Worm (Caenorhabditis elegans) whole organism, L2 larva: ENCODE measurements around the gene R13H4.2.
A peak's percentile ranks its signal among the peaks of the same experiment; 100 is the strongest.

ENCODE experiments used
- C34F6.9 ChIP-seq: fragments of 150-350 bp; optimal IDR thresholded peaks from 2 replicates; lab custom pipeline; 2014; ENCODE audit warnings: missing biosample characterization, missing genetic modification characterization
- F13H6.1 ChIP-seq: sonication (generic microtip); optimal IDR thresholded peaks from 2 replicates; lab custom pipeline; 2016; ENCODE audit warnings: missing genetic modification characterization, missing compliant biosample characterization
- R02D3.7 ChIP-seq: fragments of 150-350 bp; optimal IDR thresholded peaks from 2 replicates; lab custom pipeline; 2014; ENCODE audit warnings: missing biosample characterization, missing genetic modification characterization
- Y55F3AM.14 ChIP-seq: fragments of 200-800 bp; sonication (Bioruptor generic); optimal IDR thresholded peaks from 2 replicates; lab custom pipeline; 2018; ENCODE audit warnings: mild to moderate bottlenecking, missing genetic modification characterization, missing compliant biosample characterization
- ZK546.5 ChIP-seq: sonication (generic microtip); optimal IDR thresholded peaks from 2 replicates; lab custom pipeline; 2017; ENCODE audit warnings: missing biosample characterization, missing genetic modification characterization
- alr-1 ChIP-seq: fragments of 150-350 bp; optimal IDR thresholded peaks from 2 replicates; lab custom pipeline; 2014; ENCODE audit warnings: missing biosample characterization, missing genetic modification characterization
- aly-2 ChIP-seq: fragments of 150-350 bp; optimal IDR thresholded peaks from 2 replicates; lab custom pipeline; 2014; ENCODE audit warnings: missing biosample characterization, missing genetic modification characterization
- ama-1 ChIP-seq: fragments of 150-350 bp; optimal IDR thresholded peaks from 2 replicates; lab custom pipeline; 2018; ENCODE audit warnings: inconsistent platforms
- blmp-1 ChIP-seq: sonication (generic microtip); optimal IDR thresholded peaks from 2 replicates; lab custom pipeline; 2017; ENCODE audit warnings: missing genetic modification characterization, mild to moderate bottlenecking, missing compliant biosample characterization, antibody characterized with exemption, moderate library complexity; ENCODE audit not compliant: insufficient read depth
- ceh-16 ChIP-seq: fragments of 150-350 bp; optimal IDR thresholded peaks from 2 replicates; lab custom pipeline; 2014; ENCODE audit warnings: missing biosample characterization, missing genetic modification characterization
- ceh-82 ChIP-seq: fragments of 150-350 bp; optimal IDR thresholded peaks from 2 replicates; lab custom pipeline; 2014; ENCODE audit warnings: missing biosample characterization, missing genetic modification characterization
- crh-2 ChIP-seq: sonication (generic microtip); optimal IDR thresholded peaks from 2 replicates; lab custom pipeline; 2017; ENCODE audit warnings: missing biosample characterization, missing genetic modification characterization
- elt-1 ChIP-seq: fragments of 150-350 bp; optimal IDR thresholded peaks from 2 replicates; lab custom pipeline; 2014; ENCODE audit warnings: missing biosample characterization, missing genetic modification characterization
- elt-3 ChIP-seq: sonication (generic microtip); optimal IDR thresholded peaks from 2 replicates; lab custom pipeline; 2017; ENCODE audit warnings: missing biosample characterization, missing genetic modification characterization
- fos-1 ChIP-seq: fragments of 150-350 bp; optimal IDR thresholded peaks from 2 replicates; lab custom pipeline; 2014; ENCODE audit warnings: missing biosample characterization, missing genetic modification characterization
- gmeb-1 ChIP-seq: fragments of 150-350 bp; optimal IDR thresholded peaks from 2 replicates; lab custom pipeline; 2014; ENCODE audit warnings: missing biosample characterization, missing genetic modification characterization
- lin-11 ChIP-seq: fragments of 150-350 bp; sonication (generic microtip); optimal IDR thresholded peaks from 2 replicates; lab custom pipeline; 2014; ENCODE audit warnings: missing biosample characterization, missing genetic modification characterization, inconsistent platforms, mixed read lengths
- lin-13 ChIP-seq: fragments of 150-350 bp; optimal IDR thresholded peaks from 2 replicates; lab custom pipeline; 2014; ENCODE audit warnings: missing biosample characterization, missing genetic modification reagents, missing genetic modification characterization
- lin-39 ChIP-seq: fragments of 150-350 bp; optimal IDR thresholded peaks from 2 replicates; lab custom pipeline; 2014; ENCODE audit warnings: missing biosample characterization, missing genetic modification reagents, missing genetic modification characterization
- lsy-2 ChIP-seq, 2 experiments: fragments of 150-350 bp in 1 of 2; sonication (generic microtip) in 1 of 2; optimal IDR thresholded peaks; 2 replicates each; lab custom pipeline; 2014 to 2017; ENCODE audit warnings: missing biosample characterization in 2 of 2, missing genetic modification characterization in 2 of 2
- mab-5 ChIP-seq: fragments of 150-350 bp; optimal IDR thresholded peaks from 2 replicates; lab custom pipeline; 2014; ENCODE audit warnings: missing biosample characterization, missing genetic modification characterization
- mbf-1 ChIP-seq: sonication (generic microtip); optimal IDR thresholded peaks from 2 replicates; lab custom pipeline; 2017; ENCODE audit warnings: missing biosample characterization, missing genetic modification characterization
- mdl-1 ChIP-seq, 2 experiments: fragments of 150-350 bp in 1 of 2; sonication (generic microtip) in 1 of 2; optimal IDR thresholded peaks; 2 replicates each; lab custom pipeline; 2017; ENCODE audit warnings: missing biosample characterization in 2 of 2, missing genetic modification characterization in 2 of 2
- nhr-11 ChIP-seq: fragments of 150-350 bp; optimal IDR thresholded peaks from 2 replicates; lab custom pipeline; 2014; ENCODE audit warnings: missing biosample characterization, missing genetic modification characterization
- nhr-129 ChIP-seq: fragments of 150-350 bp; optimal IDR thresholded peaks from 2 replicates; lab custom pipeline; 2014; ENCODE audit warnings: missing biosample characterization, missing genetic modification characterization
- nhr-21 ChIP-seq: fragments of 150-350 bp; optimal IDR thresholded peaks from 2 replicates; lab custom pipeline; 2014; ENCODE audit warnings: missing biosample characterization, missing genetic modification characterization
- nhr-23 ChIP-seq: fragments of 150-350 bp; optimal IDR thresholded peaks from 2 replicates; lab custom pipeline; 2014; ENCODE audit warnings: missing biosample characterization, missing genetic modification reagents, missing genetic modification characterization
- nhr-237 ChIP-seq: fragments of 150-350 bp; optimal IDR thresholded peaks from 2 replicates; lab custom pipeline; 2014; ENCODE audit warnings: missing biosample characterization, missing genetic modification characterization
- nhr-25 ChIP-seq: fragments of 150-350 bp; sonication (generic microtip); optimal IDR thresholded peaks from 3 replicates; lab custom pipeline; 2014; ENCODE audit warnings: missing biosample characterization, missing genetic modification characterization
- nhr-6 ChIP-seq: fragments of 150-350 bp; optimal IDR thresholded peaks from 2 replicates; lab custom pipeline; 2014; ENCODE audit warnings: missing biosample characterization, missing genetic modification characterization
- nhr-77 ChIP-seq: fragments of 150-350 bp; optimal IDR thresholded peaks from 2 replicates; lab custom pipeline; 2014; ENCODE audit warnings: missing biosample characterization, missing genetic modification characterization
- peb-1 ChIP-seq: fragments of 150-350 bp; optimal IDR thresholded peaks from 2 replicates; lab custom pipeline; 2014; ENCODE audit warnings: missing biosample characterization, missing genetic modification characterization
- sem-4 ChIP-seq: fragments of 150-350 bp; optimal IDR thresholded peaks from 2 replicates; lab custom pipeline; 2014; ENCODE audit warnings: missing biosample characterization, missing genetic modification reagents, missing genetic modification characterization
- skn-1 ChIP-seq: sonication (generic microtip); optimal IDR thresholded peaks from 2 replicates; lab custom pipeline; 2017; ENCODE audit warnings: missing biosample characterization, missing genetic modification characterization
- sma-3 ChIP-seq: sonication (generic microtip); optimal IDR thresholded peaks from 2 replicates; lab custom pipeline; 2016; ENCODE audit warnings: missing genetic modification reagents, missing genetic modification characterization, missing compliant biosample characterization
- sma-9 ChIP-seq, 2 experiments: fragments of 150-350 bp in 1 of 2; sonication (generic microtip) in 1 of 2; optimal IDR thresholded peaks; 2 replicates each; lab custom pipeline; 2014 to 2016; ENCODE audit warnings: missing genetic modification characterization in 2 of 2, mild to moderate bottlenecking in 1 of 2, missing biosample characterization in 1 of 2, missing compliant biosample characterization in 1 of 2, missing genetic modification reagents in 1 of 2, moderate library complexity in 1 of 2
- snpc-4 ChIP-seq: fragments of 150-350 bp; optimal IDR thresholded peaks from 2 replicates; lab custom pipeline; 2014; ENCODE audit warnings: missing biosample characterization, missing genetic modification characterization
- unc-39 ChIP-seq: fragments of 150-350 bp; optimal IDR thresholded peaks from 2 replicates; lab custom pipeline; 2014; ENCODE audit warnings: missing biosample characterization, missing genetic modification characterization
- unc-55 ChIP-seq: fragments of 150-350 bp; sonication (generic microtip); optimal IDR thresholded peaks from 3 replicates; lab custom pipeline; 2014; ENCODE audit warnings: missing biosample characterization, missing genetic modification reagents, missing genetic modification characterization
- unc-62 ChIP-seq: fragments of 150-350 bp; optimal IDR thresholded peaks from 2 replicates; lab custom pipeline; 2014; ENCODE audit warnings: missing biosample characterization, missing genetic modification reagents, missing genetic modification characterization
- zag-1 ChIP-seq: fragments of 150-350 bp; optimal IDR thresholded peaks from 2 replicates; lab custom pipeline; 2014; ENCODE audit warnings: missing biosample characterization, missing genetic modification characterization
- ztf-1 ChIP-seq: fragments of 200-800 bp; sonication (Bioruptor generic); conservative IDR thresholded peaks from 2 replicates; pipeline ENCODE4 v1.3.6; 2022; ENCODE audit warnings: missing genetic modification characterization, missing compliant biosample characterization
- ztf-11 ChIP-seq: sonication (generic microtip); optimal IDR thresholded peaks from 2 replicates; lab custom pipeline; 2017; ENCODE audit warnings: missing biosample characterization, missing genetic modification characterization
- ztf-4 ChIP-seq: fragments of 150-350 bp; optimal IDR thresholded peaks from 2 replicates; lab custom pipeline; 2014; ENCODE audit warnings: missing biosample characterization, missing genetic modification characterization

Gene R13H4.2

DNA sequence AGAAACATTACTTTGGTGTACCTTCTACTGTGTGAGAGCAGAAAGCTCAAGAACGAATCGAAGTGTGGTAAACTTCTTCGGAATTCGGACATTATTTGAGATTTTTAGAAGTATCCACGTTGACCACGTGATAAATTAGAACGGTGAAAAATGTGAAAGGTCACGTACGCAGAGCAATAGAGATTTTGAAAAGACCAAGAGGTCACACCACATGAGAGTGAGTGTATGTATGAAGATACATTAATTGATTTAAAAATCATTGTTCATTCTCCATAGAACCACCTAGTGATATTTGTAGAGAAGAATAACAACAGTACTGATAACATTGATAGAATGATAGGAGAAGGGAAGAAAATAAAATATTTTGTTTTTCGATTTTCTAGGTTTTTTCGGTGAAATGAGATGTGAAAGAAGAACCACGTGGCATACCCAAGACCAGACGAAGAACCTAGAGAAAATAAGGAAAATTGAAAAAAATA lies 13.7 kb upstream of the R13H4.2 start, which contains the start of gene pyc-1:
Gene pyc-1, minus strand, starts transcription at position 69 of the 479 bp plus-strand sequence.
- TF ChIP-seq crh-2 (tag; lab: Kevin White, UChicago), result peak; percentile 82
- peak; percentile 57 for TF ChIP-seq gmeb-1 (tag; lab: Kevin White, UChicago)
- peak; percentile 37 for TF ChIP-seq sma-3 (GFP tag; lab: Kevin White, UChicago)
- TF ChIP-seq fos-1 (tag; lab: Kevin White, UChicago), result peak; percentile 32
- peak; percentile 45 for TF ChIP-seq nhr-6 (tag; lab: Kevin White, UChicago)
- TF ChIP-seq ztf-11 (tag; lab: Kevin White, UChicago), result no peak
- peak; percentile 80 for TF ChIP-seq ztf-4 (tag; lab: Kevin White, UChicago)
- peak; percentile 76 for TF ChIP-seq lin-13 (GFP tag; lab: Kevin White, UChicago)
- TF ChIP-seq nhr-21 (tag; lab: Kevin White, UChicago), result peak; percentile 25
- no peak for TF ChIP-seq lin-11 (tag; lab: Kevin White, UChicago)
- TF ChIP-seq nhr-129 (tag; lab: Kevin White, UChicago), result peak; percentile 85
- peak; percentile 33 for TF ChIP-seq F13H6.1 (tag; lab: Kevin White, UChicago)
- no peak for TF ChIP-seq ceh-16 (tag; lab: Kevin White, UChicago)
- peak; percentile 59 for TF ChIP-seq nhr-25
- TF ChIP-seq lsy-2 (tag; optimal IDR thresholded peaks at IDR 0.05; lab: Kevin White, UChicago), result peak in 1 of 2 experiments; percentile 62
- TF ChIP-seq mab-5 (tag; lab: Kevin White, UChicago), result no peak
- TF ChIP-seq sma-9 (GFP tag; optimal IDR thresholded peaks at IDR 0.05; lab: Kevin White, UChicago), result peak; percentile 40
- no peak for TF ChIP-seq sma-9 (tag; optimal IDR thresholded peaks at IDR 0.05; lab: Kevin White, UChicago)
- peak; percentile 54 for TF ChIP-seq C34F6.9 (tag; lab: Kevin White, UChicago)
- TF ChIP-seq nhr-237, result no peak
- TF ChIP-seq skn-1 (tag; lab: Kevin White, UChicago), result peak; percentile 12
- no peak for TF ChIP-seq sem-4 (tag; lab: Kevin White, UChicago)
- no peak for TF ChIP-seq ZK546.5 (tag; lab: Kevin White, UChicago)
- TF ChIP-seq mdl-1 (tag; optimal IDR thresholded peaks at IDR 0.05; lab: Kevin White, UChicago), result peak in 1 of 2 experiments; percentile 36
- no peak for TF ChIP-seq R02D3.7 (tag; lab: Kevin White, UChicago)

DNA sequence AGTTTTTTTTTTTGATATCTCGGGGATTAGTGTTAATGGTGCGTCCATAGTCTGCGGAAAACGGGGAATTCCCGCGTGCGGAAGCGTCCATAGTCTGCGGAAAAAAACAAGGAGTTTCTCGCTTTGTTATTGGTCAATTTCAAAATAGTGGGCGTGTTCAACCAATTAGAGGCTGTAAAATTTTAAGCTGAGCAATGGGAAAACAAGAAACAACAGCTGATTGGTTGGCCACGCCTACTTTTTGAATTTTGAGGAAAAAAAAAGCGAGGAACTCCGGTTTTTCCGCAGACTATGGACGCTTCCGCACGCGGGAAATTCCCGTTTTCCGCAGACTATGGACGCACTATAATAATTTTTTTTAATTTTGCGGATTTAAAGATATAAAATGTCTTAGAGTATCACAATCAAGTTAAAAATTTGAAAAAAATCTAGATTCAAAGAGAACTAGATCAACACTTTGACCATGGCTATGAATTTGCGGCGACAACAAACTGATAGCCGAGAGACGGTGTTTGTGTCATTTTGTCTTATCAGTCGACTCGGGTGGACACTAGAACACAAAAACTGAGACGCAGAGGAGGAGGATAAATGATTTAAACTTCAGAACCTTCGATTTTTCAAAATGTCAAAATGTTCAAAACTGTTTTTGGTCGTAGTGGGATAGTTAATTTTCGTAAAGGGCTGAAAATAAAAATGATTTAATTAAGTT lies 12.9 kb upstream of the R13H4.2 start:
- TF ChIP-seq fos-1 (tag; lab: Kevin White, UChicago), result peak; percentile 54
- TF ChIP-seq ama-1, result peak; percentile 6

DNA sequence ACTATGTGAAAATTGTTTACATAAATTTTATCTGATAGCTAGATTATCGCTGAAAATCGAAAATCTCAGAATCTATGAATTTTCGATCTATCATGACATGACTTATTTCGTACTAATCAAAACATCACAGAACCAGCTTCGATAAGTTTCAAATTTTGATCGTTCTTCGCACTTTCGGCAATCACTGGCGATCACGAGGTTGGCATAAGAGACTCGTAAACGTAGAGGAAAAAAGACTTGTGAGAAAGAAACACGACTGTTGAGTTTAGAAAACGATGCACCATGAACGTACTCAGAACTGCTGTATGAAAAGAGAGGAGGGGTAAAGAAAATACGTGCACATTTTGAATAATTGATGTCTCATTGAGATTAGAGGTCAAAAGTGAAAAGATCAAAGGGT lies 12.2 kb upstream of the R13H4.2 start:
- TF ChIP-seq unc-62 (GFP tag; lab: Kevin White, UChicago), result peak; percentile 39
- TF ChIP-seq R02D3.7 (tag; lab: Kevin White, UChicago), result no peak
- peak; percentile 98 for TF ChIP-seq nhr-129 (tag; lab: Kevin White, UChicago)
- peak; percentile 78 for TF ChIP-seq ztf-4 (tag; lab: Kevin White, UChicago)
- peak; percentile 96 for TF ChIP-seq crh-2 (tag; lab: Kevin White, UChicago)
- no peak for TF ChIP-seq alr-1 (tag; lab: Kevin White, UChicago)
- TF ChIP-seq lin-13 (GFP tag; lab: Kevin White, UChicago), result peak; percentile 61
- TF ChIP-seq mab-5 (tag; lab: Kevin White, UChicago), result peak; percentile 37
- no peak for TF ChIP-seq skn-1 (tag; lab: Kevin White, UChicago)
- TF ChIP-seq elt-1 (tag; lab: Kevin White, UChicago), result no peak
- no peak for TF ChIP-seq lin-11 (tag; lab: Kevin White, UChicago)
- TF ChIP-seq sma-9 (GFP tag; optimal IDR thresholded peaks at IDR 0.05; lab: Kevin White, UChicago), result peak; percentile 96
- no peak for TF ChIP-seq sma-9 (tag; optimal IDR thresholded peaks at IDR 0.05; lab: Kevin White, UChicago)
- TF ChIP-seq elt-3, result no peak
- TF ChIP-seq unc-39 (tag; lab: Kevin White, UChicago), result no peak
- TF ChIP-seq peb-1 (tag; lab: Kevin White, UChicago), result no peak
- TF ChIP-seq nhr-23 (tag; lab: Kevin White, UChicago), result no peak
- TF ChIP-seq nhr-11, result no peak
- TF ChIP-seq nhr-77 (tag; lab: Kevin White, UChicago), result no peak
- TF ChIP-seq F13H6.1 (tag; lab: Kevin White, UChicago), result peak; percentile 93
- no peak for TF ChIP-seq aly-2 (tag; lab: Kevin White, UChicago)
- no peak for TF ChIP-seq snpc-4 (tag; lab: Kevin White, UChicago)
- TF ChIP-seq ztf-11 (tag; lab: Kevin White, UChicago), result no peak
- TF ChIP-seq zag-1, result no peak
- TF ChIP-seq mbf-1 (tag; lab: Kevin White, UChicago), result no peak
- no peak for TF ChIP-seq ZK546.5 (tag; lab: Kevin White, UChicago)
- no peak for TF ChIP-seq ztf-1 (GFP tag; lab: Robert Waterston, UW)
- peak; percentile 90 for TF ChIP-seq nhr-21 (tag; lab: Kevin White, UChicago)
- TF ChIP-seq ceh-82 (tag; lab: Kevin White, UChicago), result no peak
- TF ChIP-seq ama-1, result peak; percentile 45
- peak; percentile 81 for TF ChIP-seq gmeb-1 (tag; lab: Kevin White, UChicago)
- peak; percentile 34 for TF ChIP-seq lin-39 (tag; lab: Kevin White, UChicago)
- no peak for TF ChIP-seq nhr-237
- peak; percentile 84 for TF ChIP-seq sma-3 (GFP tag; lab: Kevin White, UChicago)
- no peak for TF ChIP-seq unc-55 (GFP tag; lab: Kevin White, UChicago)
- no peak for TF ChIP-seq Y55F3AM.14 (GFP tag; lab: Kevin White, UChicago)
- no peak for TF ChIP-seq ceh-16 (tag; lab: Kevin White, UChicago)
- peak; percentile 83 for TF ChIP-seq blmp-1
- TF ChIP-seq mdl-1 (tag; optimal IDR thresholded peaks at IDR 0.05; lab: Kevin White, UChicago), result peak; percentile 31 to 41
- peak; percentile 77 for TF ChIP-seq C34F6.9 (tag; lab: Kevin White, UChicago)
- peak; percentile 86 for TF ChIP-seq nhr-6 (tag; lab: Kevin White, UChicago)
